Worm (Caenorhabditis elegans) whole organism, late embryonic: ENCODE measurements around the gene F21C10.5.

Source experiments
- C08G9.2 ChIP-seq: sonication (generic microtip); optimal IDR thresholded peaks from 2 replicates; lab custom pipeline; 2016; ENCODE audit warnings: mild to moderate bottlenecking, missing genetic modification characterization, moderate library complexity, missing compliant biosample characterization
- ceh-24 ChIP-seq: sonication (generic microtip); optimal IDR thresholded peaks from 2 replicates; lab custom pipeline; 2016; ENCODE audit warnings: mild to moderate bottlenecking, missing genetic modification characterization, missing compliant biosample characterization
- fkh-10 ChIP-seq: fragments of 150-350 bp; optimal IDR thresholded peaks from 2 replicates; lab custom pipeline; 2014; ENCODE audit warnings: missing biosample characterization, missing genetic modification reagents, missing genetic modification characterization
- fkh-6 ChIP-seq: sonication (generic microtip); optimal IDR thresholded peaks from 2 replicates; lab custom pipeline; 2016; ENCODE audit warnings: missing genetic modification characterization, missing compliant biosample characterization
- lin-11 ChIP-seq: fragments of 200-800 bp; sonication (Bioruptor generic); optimal IDR thresholded peaks from 2 replicates; lab custom pipeline; 2018; ENCODE audit warnings: mild to moderate bottlenecking, missing genetic modification characterization, missing compliant biosample characterization
- nhr-11 ChIP-seq: fragments of 150-350 bp; optimal IDR thresholded peaks from 2 replicates; lab custom pipeline; 2014; ENCODE audit warnings: missing biosample characterization, missing genetic modification characterization
- pros-1 ChIP-seq: fragments of 150-350 bp; optimal IDR thresholded peaks from 2 replicates; lab custom pipeline; 2014; ENCODE audit warnings: missing biosample characterization, missing genetic modification reagents, missing genetic modification characterization

ce11 chrV:9168089-9168488, 42.6 kb downstream of the F21C10.5 start, which contains the start of gene B0222.11:
- TF ChIP-seq pros-1 (tag; lab: Kevin White, UChicago), result no peak
- TF ChIP-seq fkh-10 (GFP tag; lab: Kevin White, UChicago), result no peak
- TF ChIP-seq ceh-24 (tag; lab: Kevin White, UChicago), result no peak
- no peak for TF ChIP-seq lin-11 (tag; lab: Kevin White, UChicago)
- no peak for TF ChIP-seq nhr-11 (tag; lab: Kevin White, UChicago)
- no peak for TF ChIP-seq C08G9.2 (tag; lab: Kevin White, UChicago)
- TF ChIP-seq fkh-6 (tag; lab: Kevin White, UChicago), result no peak
